Worm (Caenorhabditis elegans) whole organism, late embryonic: ENCODE measurements around the gene cyp-33D1.

Experiments
- C08G9.2 ChIP-seq: sonication (generic microtip); optimal IDR thresholded peaks from 2 replicates; lab custom pipeline; 2016; ENCODE audit warnings: mild to moderate bottlenecking, missing genetic modification characterization, moderate library complexity, missing compliant biosample characterization
- ceh-14 ChIP-seq: sonication (generic microtip); optimal IDR thresholded peaks from 2 replicates; lab custom pipeline; 2016; ENCODE audit warnings: missing genotype, missing genetic modification characterization, missing compliant biosample characterization
- ref-2 ChIP-seq: sonication (generic microtip); optimal IDR thresholded peaks from 2 replicates; lab custom pipeline; 2016; ENCODE audit warnings: missing genetic modification characterization, missing compliant biosample characterization
- unc-86 ChIP-seq: sonication (generic microtip); optimal IDR thresholded peaks from 2 replicates; lab custom pipeline; 2016; ENCODE audit warnings: missing genetic modification characterization, missing compliant biosample characterization

DNA sequence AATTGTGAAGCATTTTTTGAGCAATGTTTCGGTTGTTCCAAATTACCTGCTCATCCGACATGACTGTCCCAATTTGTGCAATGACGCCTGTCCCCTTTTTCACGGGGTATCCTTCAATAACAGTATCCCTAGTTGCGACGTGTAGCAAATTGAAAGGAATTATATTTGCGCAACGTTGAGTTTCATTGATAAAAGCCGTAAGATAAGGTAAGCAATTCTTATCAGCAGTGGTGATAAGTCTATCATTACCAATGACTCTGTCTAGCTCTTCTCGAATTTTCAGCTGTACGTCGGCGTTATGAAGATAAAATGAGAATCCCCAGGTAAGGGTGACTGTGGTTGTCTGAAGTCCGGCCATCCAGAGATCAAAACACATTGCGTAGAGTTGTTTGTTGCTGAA is 1.5 kb downstream of the cyp-33D1 start:
- no peak for TF ChIP-seq C08G9.2
- no peak for TF ChIP-seq ceh-14 (tag; lab: Kevin White, UChicago)
- no peak for TF ChIP-seq ref-2 (tag; lab: Kevin White, UChicago)
- no peak for TF ChIP-seq unc-86 (tag; lab: Kevin White, UChicago)
